Worm (Caenorhabditis elegans) whole organism, L1 larva: ENCODE results near the gene C49F5.6.

Experiments
- aly-2 ChIP-seq: fragments of 150-350 bp; optimal IDR thresholded peaks from 2 replicates; lab custom pipeline; 2014; ENCODE audit warnings: missing biosample characterization, missing genetic modification characterization
- efl-1 ChIP-seq, 4 experiments: fragments of 150-350 bp; optimal IDR thresholded peaks in 3 of 4; peaks in 1 of 4; 1 replicate in 1 of 4; 2 replicates in 3 of 4; lab custom pipeline; 2014; ENCODE audit warnings: missing biosample characterization in 2 of 4, missing genetic modification characterization in 2 of 4, missing genetic modification reagents in 2 of 4
- lin-39 ChIP-seq: fragments of 150-350 bp; optimal IDR thresholded peaks from 2 replicates; lab custom pipeline; 2014; ENCODE audit warnings: missing biosample characterization, missing genetic modification reagents, missing genetic modification characterization

ce11 chrX:11962050-11962788, 25.9 kb upstream of the C49F5.6 start:
- TF ChIP-seq lin-39 (tag; lab: Kevin White, UChicago), result no peak
- no peak for TF ChIP-seq efl-1 (optimal IDR thresholded peaks at IDR 0.05; lab: Kevin White, UChicago)
- TF ChIP-seq efl-1 (GFP tag; optimal IDR thresholded peaks at IDR 0.05 in 1 of 2; lab: Kevin White, UChicago), result no peak
- TF ChIP-seq aly-2 (tag; lab: Kevin White, UChicago), result no peak
